Fruit fly (Drosophila melanogaster) whole organism, embryonic: ENCODE measurements around the gene CG43085.

Experiments used
- Abd-B ChIP-seq: fragments of 200-800 bp; sonication (Bioruptor generic); optimal IDR thresholded peaks from 2 replicates; lab custom pipeline; 2018; ENCODE audit warnings: missing biosample characterization, mild to moderate bottlenecking, missing genetic modification characterization, moderate library complexity
- Adf1 ChIP-seq: fragments of 200-800 bp; sonication (Bioruptor generic); IDR thresholded peaks from 2 replicates; pipeline ENCODE4 v1.3.6; 2022; ENCODE audit warnings: missing biosample characterization, missing genetic modification characterization
- Atf-2 ChIP-seq: fragments of 200-800 bp; sonication (Bioruptor generic); optimal IDR thresholded peaks from 2 replicates; lab custom pipeline; 2016; ENCODE audit warnings: missing biosample characterization, missing genetic modification characterization
- CG10267 ChIP-seq: fragments of 200-800 bp; sonication (Bioruptor generic); optimal IDR thresholded peaks from 2 replicates; lab custom pipeline; 2018; ENCODE audit warnings: missing biosample characterization, mild to moderate bottlenecking, missing genetic modification characterization, moderate library complexity
- CG10366 ChIP-seq: fragments of 200-800 bp; sonication (Bioruptor generic); IDR thresholded peaks from 2 replicates; pipeline ENCODE4 v1.3.6; 2022; ENCODE audit warnings: missing biosample characterization, missing genetic modification characterization
- CG11398 ChIP-seq: fragments of 200-800 bp; sonication (Bioruptor generic); optimal IDR thresholded peaks from 2 replicates; lab custom pipeline; 2016; ENCODE audit warnings: missing biosample characterization, missing genetic modification characterization
- CG11696 ChIP-seq: fragments of 200-800 bp; sonication (Bioruptor generic); IDR thresholded peaks from 2 replicates; pipeline ENCODE4 v1.3.6; 2022; ENCODE audit warnings: missing biosample characterization, missing genetic modification characterization
- CG1233 ChIP-seq: fragments of 200-800 bp; sonication (Bioruptor generic); optimal IDR thresholded peaks from 4 replicates; lab custom pipeline; 2018; ENCODE audit warnings: missing biosample characterization, mild to moderate bottlenecking, missing genetic modification characterization
- CG14014 ChIP-seq: fragments of 200-800 bp; sonication (Bioruptor generic); IDR thresholded peaks from 2 replicates; pipeline ENCODE4 v1.3.6; 2022; ENCODE audit warnings: missing biosample characterization, missing genetic modification characterization
- CG15269 ChIP-seq: fragments of 200-800 bp; sonication (Bioruptor generic); optimal IDR thresholded peaks from 2 replicates; lab custom pipeline; 2018; ENCODE audit warnings: missing biosample characterization, mild to moderate bottlenecking, missing genetic modification characterization, moderate library complexity
- CG15514 ChIP-seq: fragments of 200-800 bp; sonication (Bioruptor generic); optimal IDR thresholded peaks from 3 replicates; lab custom pipeline; 2017; ENCODE audit warnings: missing biosample characterization, missing genetic modification characterization, mild to moderate bottlenecking, moderate library complexity, missing genetic modification reagents
- CG17328 ChIP-seq: fragments of 200-800 bp; sonication (Bioruptor generic); IDR thresholded peaks from 2 replicates; pipeline ENCODE4 v1.3.6; 2022; ENCODE audit warnings: missing biosample characterization, missing genetic modification characterization
- CG18619 ChIP-seq: fragments of 200-800 bp; sonication (Bioruptor generic); optimal IDR thresholded peaks from 3 replicates; lab custom pipeline; 2017; ENCODE audit warnings: missing biosample characterization, mild to moderate bottlenecking, missing genetic modification characterization
- CG2116 ChIP-seq: fragments of 200-800 bp; sonication (Bioruptor generic); optimal IDR thresholded peaks from 3 replicates; lab custom pipeline; 2018; ENCODE audit warnings: missing biosample characterization, mild to moderate bottlenecking, missing genetic modification characterization
- CG32532 ChIP-seq: fragments of 200-800 bp; sonication (Bioruptor generic); IDR thresholded peaks from 2 replicates; pipeline ENCODE4 v1.3.6; 2022; ENCODE audit warnings: missing biosample characterization, missing genetic modification characterization
- CG6854 ChIP-seq: fragments of 200-800 bp; sonication (Bioruptor generic); optimal IDR thresholded peaks from 3 replicates; lab custom pipeline; 2017; ENCODE audit warnings: missing biosample characterization, mild to moderate bottlenecking, missing genetic modification characterization
- CG7745 ChIP-seq: fragments of 200-800 bp; sonication (Bioruptor generic); optimal IDR thresholded peaks from 2 replicates; lab custom pipeline; 2018; ENCODE audit warnings: missing biosample characterization, mild to moderate bottlenecking, missing genetic modification characterization, moderate library complexity
- CG7987 ChIP-seq: fragments of 200-800 bp; sonication (Bioruptor generic); optimal IDR thresholded peaks from 2 replicates; lab custom pipeline; 2018; ENCODE audit warnings: missing biosample characterization, mild to moderate bottlenecking, missing genetic modification characterization, moderate library complexity
- CG9932 ChIP-seq: fragments of 200-800 bp; sonication (Bioruptor generic); IDR thresholded peaks from 2 replicates; pipeline ENCODE4 v1.3.6; 2022; ENCODE audit warnings: missing biosample characterization, missing genetic modification characterization
- Chrac-16 ChIP-seq: fragments of 200-800 bp; sonication (Bioruptor generic); optimal IDR thresholded peaks from 3 replicates; lab custom pipeline; 2016; ENCODE audit warnings: missing biosample characterization, missing genetic modification characterization
- Dad ChIP-seq: fragments of 200-800 bp; sonication (Bioruptor generic); optimal IDR thresholded peaks from 3 replicates; lab custom pipeline; 2016; ENCODE audit warnings: missing biosample characterization, missing genetic modification characterization
- Doc3 ChIP-seq: fragments of 200-800 bp; sonication (Bioruptor generic); IDR thresholded peaks from 3 replicates; pipeline ENCODE4 v1.3.6; 2022; ENCODE audit warnings: missing biosample characterization, missing genetic modification characterization; ENCODE audit not compliant: partially characterized antibody
- ERR ChIP-seq: fragments of 200-800 bp; sonication (Bioruptor generic); optimal IDR thresholded peaks from 2 replicates; lab custom pipeline; 2016; ENCODE audit warnings: missing biosample characterization, missing genetic modification characterization
- HLH3B ChIP-seq: fragments of 200-800 bp; sonication (Bioruptor generic); IDR thresholded peaks from 2 replicates; pipeline ENCODE4 v1.3.6; 2022; ENCODE audit warnings: missing biosample characterization, missing genetic modification characterization
- Nf-YB ChIP-seq: fragments of 200-800 bp; sonication (Bioruptor generic); optimal IDR thresholded peaks from 3 replicates; lab custom pipeline; 2019; ENCODE audit warnings: missing biosample characterization, mild to moderate bottlenecking, missing genetic modification characterization, moderate library complexity
- Scr ChIP-seq: fragments of 200-800 bp; sonication (Bioruptor generic); IDR thresholded peaks from 2 replicates; pipeline ENCODE4 v1.3.6; 2022; ENCODE audit warnings: missing biosample characterization, missing genetic modification characterization; ENCODE audit not compliant: partially characterized antibody
- Side ChIP-seq: fragments of 200-800 bp; sonication (Bioruptor generic); optimal IDR thresholded peaks from 2 replicates; lab custom pipeline; 2016; ENCODE audit warnings: missing biosample characterization, missing genetic modification characterization
- Spps ChIP-seq: fragments of 200-800 bp; sonication (Bioruptor generic); optimal IDR thresholded peaks from 2 replicates; lab custom pipeline; 2018; ENCODE audit warnings: missing biosample characterization, mild to moderate bottlenecking, missing genetic modification characterization
- Taf1 ChIP-seq: fragments of 200-800 bp; sonication (Bioruptor generic); IDR thresholded peaks from 2 replicates; pipeline ENCODE4 v1.3.6; 2022; ENCODE audit warnings: missing biosample characterization, missing genetic modification characterization
- Xrp1 ChIP-seq: fragments of 200-800 bp; sonication (Bioruptor generic); IDR thresholded peaks from 2 replicates; pipeline ENCODE4 v1.3.6; 2022; ENCODE audit warnings: missing biosample characterization, missing genetic modification characterization
- ap ChIP-seq: fragments of 200-800 bp; sonication (Bioruptor generic); IDR thresholded peaks from 2 replicates; pipeline ENCODE4 v1.3.6; 2022; ENCODE audit warnings: missing biosample characterization, missing genetic modification characterization
- bbx ChIP-seq: fragments of 200-800 bp; sonication (Bioruptor generic); IDR thresholded peaks from 2 replicates; pipeline ENCODE4 v1.3.6; 2022; ENCODE audit warnings: missing biosample characterization, missing genetic modification characterization; ENCODE audit not compliant: partially characterized antibody
- bsh ChIP-seq, 2 experiments: fragments of 200-800 bp; sonication (Bioruptor generic); optimal IDR thresholded peaks; 2 replicates each; lab custom pipeline; 2017 to 2018; ENCODE audit warnings: mild to moderate bottlenecking in 2 of 2, missing biosample characterization in 2 of 2, missing genetic modification characterization in 2 of 2, moderate library complexity in 1 of 2
- dan ChIP-seq: fragments of 200-800 bp; sonication (Bioruptor generic); IDR thresholded peaks from 2 replicates; pipeline ENCODE4 v1.3.6; 2022; ENCODE audit warnings: missing biosample characterization, missing genetic modification characterization
- fd102C ChIP-seq: fragments of 200-800 bp; sonication (Bioruptor generic); optimal IDR thresholded peaks from 2 replicates; lab custom pipeline; 2018; ENCODE audit warnings: missing biosample characterization, mild to moderate bottlenecking, missing genetic modification characterization, moderate library complexity
- hth ChIP-seq: fragments of >200 bp; optimal IDR thresholded peaks from 2 replicates; lab custom pipeline; 2017; ENCODE audit warnings: inconsistent platforms
- jing ChIP-seq: fragments of 200-800 bp; sonication (Bioruptor generic); optimal IDR thresholded peaks from 2 replicates; lab custom pipeline; 2018; ENCODE audit warnings: missing biosample characterization, mild to moderate bottlenecking, missing genetic modification characterization
- kni ChIP-seq: fragments of 200-800 bp; sonication (Bioruptor generic); optimal IDR thresholded peaks from 3 replicates; lab custom pipeline; 2017; ENCODE audit warnings: mild to moderate bottlenecking, missing biosample characterization, missing genetic modification reagents, missing genetic modification characterization
- lilli ChIP-seq: fragments of 200-800 bp; sonication (Bioruptor generic); optimal IDR thresholded peaks from 3 replicates; lab custom pipeline; 2016; ENCODE audit warnings: missing biosample characterization, missing genetic modification characterization
- lola ChIP-seq, 3 experiments: fragments of >200 bp in 2 of 3; fragments of 200-800 bp in 1 of 3; sonication (Bioruptor generic) in 1 of 3; optimal IDR thresholded peaks; 2 replicates each; lab custom pipeline; 2017 to 2019; ENCODE audit warnings: missing biosample characterization in 3 of 3, missing genetic modification characterization in 3 of 3, mild to moderate bottlenecking in 1 of 3, moderate library complexity in 1 of 3
- mirr ChIP-seq: fragments of 200-800 bp; sonication (Bioruptor generic); optimal IDR thresholded peaks from 3 replicates; lab custom pipeline; 2018; ENCODE audit warnings: missing biosample characterization, mild to moderate bottlenecking, missing genetic modification characterization
- nau ChIP-seq: fragments of 200-800 bp; sonication (Bioruptor generic); optimal IDR thresholded peaks from 3 replicates; lab custom pipeline; 2017; ENCODE audit warnings: missing biosample characterization, mild to moderate bottlenecking, missing genetic modification characterization, missing genetic modification reagents
- onecut ChIP-seq: fragments of 200-800 bp; sonication (Bioruptor generic); IDR thresholded peaks from 2 replicates; pipeline ENCODE4 v1.3.6; 2022; ENCODE audit warnings: missing biosample characterization, missing genetic modification characterization
- otp ChIP-seq: fragments of 200-800 bp; sonication (Bioruptor generic); IDR thresholded peaks from 3 replicates; pipeline ENCODE4, ENCODE4 v1.3.6; 2022; ENCODE audit warnings: missing biosample characterization, missing genetic modification characterization
- p53 ChIP-seq: fragments of 200-800 bp; sonication (Bioruptor generic); optimal IDR thresholded peaks from 2 replicates; lab custom pipeline; 2016; ENCODE audit warnings: missing biosample characterization, missing genetic modification characterization
- pum ChIP-seq: fragments of 200-800 bp; sonication (Bioruptor generic); optimal IDR thresholded peaks from 2 replicates; lab custom pipeline; 2016; ENCODE audit warnings: missing biosample characterization, missing genetic modification characterization
- slou ChIP-seq: fragments of 200-800 bp; sonication (Bioruptor generic); optimal IDR thresholded peaks from 3 replicates; lab custom pipeline; 2016; ENCODE audit warnings: missing biosample characterization, missing genetic modification characterization
- usp ChIP-seq: fragments of >200 bp; optimal IDR thresholded peaks from 2 replicates; lab custom pipeline; 2017; ENCODE audit warnings: missing biosample characterization, missing genetic modification characterization
- yki ChIP-seq: fragments of >200 bp; optimal IDR thresholded peaks from 3 replicates; lab custom pipeline; 2018

CG43085 gene

dm6 chr3L:17652878-17653700 is 6.6 kb upstream of the CG43085 start (continued):
- peak; percentile 41 for TF ChIP-seq slou (GFP tag; lab: Kevin White, UChicago)
- no peak for TF ChIP-seq ap (GFP tag; lab: Robert Waterston, UW)
- TF ChIP-seq bbx (GFP tag; lab: Robert Waterston, UW): 0 out of 2 replicates have a peak, but pooled peaks have one; percentile 28
- no peak for TF ChIP-seq yki
- TF ChIP-seq usp (GFP tag; lab: Kevin White, UChicago): no peak
- no peak for TF ChIP-seq CG18619 (GFP tag; lab: Kevin White, UChicago)
- TF ChIP-seq CG15269 (tag; lab: Kevin White, UChicago): no peak
- TF ChIP-seq CG10267 (tag; lab: Kevin White, UChicago): no peak
- TF ChIP-seq Taf1: peak; percentile 64; the same call in 1 of the 2 replicates
- TF ChIP-seq CG1233 (GFP tag; lab: Kevin White, UChicago): peak; percentile 2
- TF ChIP-seq Chrac-16 (GFP tag; lab: Kevin White, UChicago): no peak
- no peak for TF ChIP-seq onecut (GFP tag; lab: Robert Waterston, UW)
- no peak for TF ChIP-seq Adf1
- no peak for TF ChIP-seq CG17328 (GFP tag; lab: Robert Waterston, UW)
- 0 out of 3 replicates have a peak, but pooled peaks have one; percentile 12 for TF ChIP-seq otp
- TF ChIP-seq Scr: no peak
- peak; percentile 86 for TF ChIP-seq Xrp1 (GFP tag; lab: Robert Waterston, UW)
- TF ChIP-seq pum (GFP tag; lab: Kevin White, UChicago): peak; percentile 11
- no peak for TF ChIP-seq CG6854 (GFP tag; lab: Kevin White, UChicago)
- TF ChIP-seq jing (GFP tag; lab: Kevin White, UChicago): no peak
- peak; percentile 74 for TF ChIP-seq Spps (tag; lab: Kevin White, UChicago)
- TF ChIP-seq CG7745 (tag; lab: Kevin White, UChicago): no peak
- TF ChIP-seq CG32532 (GFP tag; lab: Robert Waterston, UW): peak; percentile 28; the same call in 1 of the 2 replicates
- no peak for TF ChIP-seq fd102C (GFP tag; lab: Kevin White, UChicago)
- peak; percentile 37; the same call in 1 of the 2 replicates for TF ChIP-seq CG14014 (GFP tag; lab: Robert Waterston, UW)
- TF ChIP-seq bsh (GFP tag; optimal IDR thresholded peaks at IDR 0.05; lab: Kevin White, UChicago): peak in 1 of 2 experiments; percentile 56
- TF ChIP-seq CG7987: peak; percentile 79
- no peak for TF ChIP-seq hth (lab: Kevin White, UChicago)
- TF ChIP-seq ERR (GFP tag; lab: Kevin White, UChicago): no peak
- TF ChIP-seq lola (GFP tag; optimal IDR thresholded peaks at IDR 0.05; lab: Kevin White, UChicago): no peak
- no peak for TF ChIP-seq Nf-YB (GFP tag; lab: Kevin White, UChicago)
- TF ChIP-seq Side (GFP tag; lab: Kevin White, UChicago): peak; percentile 76
- TF ChIP-seq CG11696: no peak
- TF ChIP-seq nau: peak; percentile 82
- no peak for TF ChIP-seq CG11398 (GFP tag; lab: Kevin White, UChicago)
- TF ChIP-seq p53 (GFP tag; lab: Kevin White, UChicago): no peak
- no peak for TF ChIP-seq Doc3
- no peak for TF ChIP-seq Dad
- TF ChIP-seq Abd-B (GFP tag; lab: Kevin White, UChicago): no peak
- peak; percentile 43; the same call in 1 of the 2 replicates for TF ChIP-seq CG9932
- no peak for TF ChIP-seq mirr (GFP tag; lab: Kevin White, UChicago)
- TF ChIP-seq kni: peak; percentile 94
- no peak; the same call in 1 of the 2 replicates for TF ChIP-seq CG10366 (GFP tag; lab: Robert Waterston, UW)
- TF ChIP-seq HLH3B (GFP tag; lab: Robert Waterston, UW): peak; percentile 69; the same call in 1 of the 2 replicates
- TF ChIP-seq Atf-2: no peak
- no peak for TF ChIP-seq CG2116 (GFP tag; lab: Kevin White, UChicago)
- no peak for TF ChIP-seq lilli
- peak; percentile 75 for TF ChIP-seq CG15514 (GFP tag; lab: Kevin White, UChicago)
- no peak for TF ChIP-seq dan (GFP tag; lab: Robert Waterston, UW)
